Worm (Caenorhabditis elegans): Measurements from ENCODE around the gene F59F4.3.

DNA sequence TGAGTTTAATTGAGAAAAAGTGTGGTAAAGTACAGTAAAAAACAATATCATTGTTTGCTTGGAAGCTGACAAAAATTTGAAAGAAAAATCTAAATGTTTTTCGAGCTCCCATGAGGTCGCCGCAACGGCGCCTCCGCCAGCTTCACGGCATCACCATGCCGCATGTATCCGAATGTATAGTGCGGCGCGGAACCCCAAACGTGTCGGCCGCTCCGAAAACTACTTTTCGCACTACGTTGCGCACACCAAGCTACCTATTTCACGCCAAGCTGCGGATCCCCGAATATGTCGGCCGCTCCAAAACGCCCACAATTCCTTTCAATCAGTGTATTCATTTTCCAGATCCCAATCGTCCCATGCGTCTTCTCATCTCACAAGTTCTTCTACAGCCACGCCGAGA lies 3.6 kb upstream of the F59F4.3 start:
- no peak for TF ChIP-seq lin-11 (tag; optimal IDR thresholded peaks at IDR 0.05)
- TF ChIP-seq unc-39 (tag; optimal IDR thresholded peaks at IDR 0.05): no peak
- TF ChIP-seq ama-1 (optimal IDR thresholded peaks at IDR 0.05): no peak
- TF ChIP-seq nhr-11 (tag; optimal IDR thresholded peaks at IDR 0.05): no peak
- no peak for TF ChIP-seq zag-1 (tag; optimal IDR thresholded peaks at IDR 0.05)
- TF ChIP-seq lin-39 (tag; optimal IDR thresholded peaks at IDR 0.05): no peak
- TF ChIP-seq fos-1 (tag; optimal IDR thresholded peaks at IDR 0.05): no peak
- TF ChIP-seq gmeb-1 (tag; optimal IDR thresholded peaks at IDR 0.05): no peak
- TF ChIP-seq lin-13 (GFP tag; optimal IDR thresholded peaks at IDR 0.05): no peak
- TF ChIP-seq R02D3.7 (tag; optimal IDR thresholded peaks at IDR 0.05): no peak
- no peak for TF ChIP-seq nhr-237 (tag; optimal IDR thresholded peaks at IDR 0.05)
- TF ChIP-seq mdl-1 (tag; optimal IDR thresholded peaks at IDR 0.05): no peak

Measured in whole organism, L2 larva.